Fruit fly (Drosophila melanogaster) Kc167 (cell line): ENCODE results near the gene Cyp4ac3.

ENCODE experiments used
- Myc ChIP-seq: fragments of >200 bp; optimal IDR thresholded peaks from 2 replicates; lab custom pipeline; 2017; ENCODE audit warnings: missing external identifiers
- Sin3A ChIP-seq: fragments of >200 bp; optimal IDR thresholded peaks from 2 replicates; lab custom pipeline; 2018; ENCODE audit warnings: missing external identifiers
- insv ChIP-seq: fragments of >200 bp; optimal IDR thresholded peaks from 3 replicates; lab custom pipeline; 2018; ENCODE audit warnings: missing external identifiers
- psq ChIP-seq: fragments of >200 bp; optimal IDR thresholded peaks from 2 replicates; lab custom pipeline; 2017; ENCODE audit warnings: missing external identifiers
- ttk ChIP-seq: sonication (Bioruptor generic); optimal IDR thresholded peaks from 2 replicates; lab custom pipeline; 2017; ENCODE audit warnings: missing external identifiers

- no peak for TF ChIP-seq ttk (lab: Kevin White, UChicago)
- TF ChIP-seq psq, result no peak
- TF ChIP-seq Myc, result no peak
- TF ChIP-seq Sin3A (lab: Kevin White, UChicago), result no peak
- TF ChIP-seq insv (lab: Kevin White, UChicago), result no peak
Measured at dm6 chr2L:5226891-5227554, 41.3 kb upstream of the Cyp4ac3 start.
